Worm (Caenorhabditis elegans) whole organism, L2 larva: ENCODE results near the gene F42F12.11.
"Not testable (repeated sequence)": the region's sequence is repeated elsewhere in the genome, so short reads cannot be mapped to it uniquely, and the experiment has no call there.

ENCODE experiments used
- C34F6.9 ChIP-seq: fragments of 150-350 bp; optimal IDR thresholded peaks from 2 replicates; lab custom pipeline; 2014; ENCODE audit warnings: missing biosample characterization, missing genetic modification characterization
- F13H6.1 ChIP-seq: sonication (generic microtip); optimal IDR thresholded peaks from 2 replicates; lab custom pipeline; 2016; ENCODE audit warnings: missing genetic modification characterization, missing compliant biosample characterization
- R02D3.7 ChIP-seq: fragments of 150-350 bp; optimal IDR thresholded peaks from 2 replicates; lab custom pipeline; 2014; ENCODE audit warnings: missing biosample characterization, missing genetic modification characterization
- ZK546.5 ChIP-seq: sonication (generic microtip); optimal IDR thresholded peaks from 2 replicates; lab custom pipeline; 2017; ENCODE audit warnings: missing biosample characterization, missing genetic modification characterization
- alr-1 ChIP-seq: fragments of 150-350 bp; optimal IDR thresholded peaks from 2 replicates; lab custom pipeline; 2014; ENCODE audit warnings: missing biosample characterization, missing genetic modification characterization
- aly-2 ChIP-seq: fragments of 150-350 bp; optimal IDR thresholded peaks from 2 replicates; lab custom pipeline; 2014; ENCODE audit warnings: missing biosample characterization, missing genetic modification characterization
- ama-1 ChIP-seq: fragments of 150-350 bp; optimal IDR thresholded peaks from 2 replicates; lab custom pipeline; 2018; ENCODE audit warnings: inconsistent platforms
- blmp-1 ChIP-seq: sonication (generic microtip); optimal IDR thresholded peaks from 2 replicates; lab custom pipeline; 2017; ENCODE audit warnings: missing genetic modification characterization, mild to moderate bottlenecking, missing compliant biosample characterization, antibody characterized with exemption, moderate library complexity; ENCODE audit not compliant: insufficient read depth
- ceh-16 ChIP-seq: fragments of 150-350 bp; optimal IDR thresholded peaks from 2 replicates; lab custom pipeline; 2014; ENCODE audit warnings: missing biosample characterization, missing genetic modification characterization
- ceh-82 ChIP-seq: fragments of 150-350 bp; optimal IDR thresholded peaks from 2 replicates; lab custom pipeline; 2014; ENCODE audit warnings: missing biosample characterization, missing genetic modification characterization
- crh-2 ChIP-seq: sonication (generic microtip); optimal IDR thresholded peaks from 2 replicates; lab custom pipeline; 2017; ENCODE audit warnings: missing biosample characterization, missing genetic modification characterization
- dmd-4 ChIP-seq: sonication (generic microtip); optimal IDR thresholded peaks from 2 replicates; lab custom pipeline; 2017; ENCODE audit warnings: missing biosample characterization, missing genetic modification characterization
- elt-1 ChIP-seq: fragments of 150-350 bp; optimal IDR thresholded peaks from 2 replicates; lab custom pipeline; 2014; ENCODE audit warnings: missing biosample characterization, missing genetic modification characterization
- elt-3 ChIP-seq: sonication (generic microtip); optimal IDR thresholded peaks from 2 replicates; lab custom pipeline; 2017; ENCODE audit warnings: missing biosample characterization, missing genetic modification characterization
- gmeb-1 ChIP-seq: fragments of 150-350 bp; optimal IDR thresholded peaks from 2 replicates; lab custom pipeline; 2014; ENCODE audit warnings: missing biosample characterization, missing genetic modification characterization
- lin-11 ChIP-seq: fragments of 150-350 bp; sonication (generic microtip); optimal IDR thresholded peaks from 2 replicates; lab custom pipeline; 2014; ENCODE audit warnings: missing biosample characterization, missing genetic modification characterization, inconsistent platforms, mixed read lengths
- lin-13 ChIP-seq: fragments of 150-350 bp; optimal IDR thresholded peaks from 2 replicates; lab custom pipeline; 2014; ENCODE audit warnings: missing biosample characterization, missing genetic modification reagents, missing genetic modification characterization
- lin-39 ChIP-seq: fragments of 150-350 bp; optimal IDR thresholded peaks from 2 replicates; lab custom pipeline; 2014; ENCODE audit warnings: missing biosample characterization, missing genetic modification reagents, missing genetic modification characterization
- lsy-2 ChIP-seq, 2 experiments: fragments of 150-350 bp in 1 of 2; sonication (generic microtip) in 1 of 2; optimal IDR thresholded peaks; 2 replicates each; lab custom pipeline; 2014 to 2017; ENCODE audit warnings: missing biosample characterization in 2 of 2, missing genetic modification characterization in 2 of 2
- mab-5 ChIP-seq: fragments of 150-350 bp; optimal IDR thresholded peaks from 2 replicates; lab custom pipeline; 2014; ENCODE audit warnings: missing biosample characterization, missing genetic modification characterization
- nhr-10 ChIP-seq: sonication (generic microtip); optimal IDR thresholded peaks from 2 replicates; lab custom pipeline; 2017; ENCODE audit warnings: missing biosample characterization, missing genetic modification characterization
- nhr-11 ChIP-seq: fragments of 150-350 bp; optimal IDR thresholded peaks from 2 replicates; lab custom pipeline; 2014; ENCODE audit warnings: missing biosample characterization, missing genetic modification characterization
- nhr-12 ChIP-seq: fragments of 150-350 bp; optimal IDR thresholded peaks from 2 replicates; lab custom pipeline; 2014; ENCODE audit warnings: missing biosample characterization, missing genetic modification characterization
- nhr-129 ChIP-seq: fragments of 150-350 bp; optimal IDR thresholded peaks from 2 replicates; lab custom pipeline; 2014; ENCODE audit warnings: missing biosample characterization, missing genetic modification characterization
- nhr-23 ChIP-seq: fragments of 150-350 bp; optimal IDR thresholded peaks from 2 replicates; lab custom pipeline; 2014; ENCODE audit warnings: missing biosample characterization, missing genetic modification reagents, missing genetic modification characterization
- nhr-237 ChIP-seq: fragments of 150-350 bp; optimal IDR thresholded peaks from 2 replicates; lab custom pipeline; 2014; ENCODE audit warnings: missing biosample characterization, missing genetic modification characterization
- nhr-25 ChIP-seq: fragments of 150-350 bp; sonication (generic microtip); optimal IDR thresholded peaks from 3 replicates; lab custom pipeline; 2014; ENCODE audit warnings: missing biosample characterization, missing genetic modification characterization
- nhr-77 ChIP-seq: fragments of 150-350 bp; optimal IDR thresholded peaks from 2 replicates; lab custom pipeline; 2014; ENCODE audit warnings: missing biosample characterization, missing genetic modification characterization
- peb-1 ChIP-seq: fragments of 150-350 bp; optimal IDR thresholded peaks from 2 replicates; lab custom pipeline; 2014; ENCODE audit warnings: missing biosample characterization, missing genetic modification characterization
- sem-4 ChIP-seq: fragments of 150-350 bp; optimal IDR thresholded peaks from 2 replicates; lab custom pipeline; 2014; ENCODE audit warnings: missing biosample characterization, missing genetic modification reagents, missing genetic modification characterization
- skn-1 ChIP-seq: sonication (generic microtip); optimal IDR thresholded peaks from 2 replicates; lab custom pipeline; 2017; ENCODE audit warnings: missing biosample characterization, missing genetic modification characterization
- snpc-4 ChIP-seq: fragments of 150-350 bp; optimal IDR thresholded peaks from 2 replicates; lab custom pipeline; 2014; ENCODE audit warnings: missing biosample characterization, missing genetic modification characterization
- unc-55 ChIP-seq: fragments of 150-350 bp; sonication (generic microtip); optimal IDR thresholded peaks from 3 replicates; lab custom pipeline; 2014; ENCODE audit warnings: missing biosample characterization, missing genetic modification reagents, missing genetic modification characterization
- zag-1 ChIP-seq: fragments of 150-350 bp; optimal IDR thresholded peaks from 2 replicates; lab custom pipeline; 2014; ENCODE audit warnings: missing biosample characterization, missing genetic modification characterization
- ztf-1 ChIP-seq: fragments of 200-800 bp; sonication (Bioruptor generic); conservative IDR thresholded peaks from 2 replicates; pipeline ENCODE4 v1.3.6; 2022; ENCODE audit warnings: missing genetic modification characterization, missing compliant biosample characterization
- ztf-11 ChIP-seq: sonication (generic microtip); optimal IDR thresholded peaks from 2 replicates; lab custom pipeline; 2017; ENCODE audit warnings: missing biosample characterization, missing genetic modification characterization
- ztf-4 ChIP-seq: fragments of 150-350 bp; optimal IDR thresholded peaks from 2 replicates; lab custom pipeline; 2014; ENCODE audit warnings: missing biosample characterization, missing genetic modification characterization

F42F12.11 gene

ce11 chrX:12346729-12347128 lies at the start of gene F42F12.11:
Gene F42F12.11 (plus strand): TSS chrX:12347029.
- TF ChIP-seq lin-11 (tag; lab: Kevin White, UChicago) = no peak
- no peak for TF ChIP-seq nhr-25 (tag; lab: Kevin White, UChicago)

DNA sequence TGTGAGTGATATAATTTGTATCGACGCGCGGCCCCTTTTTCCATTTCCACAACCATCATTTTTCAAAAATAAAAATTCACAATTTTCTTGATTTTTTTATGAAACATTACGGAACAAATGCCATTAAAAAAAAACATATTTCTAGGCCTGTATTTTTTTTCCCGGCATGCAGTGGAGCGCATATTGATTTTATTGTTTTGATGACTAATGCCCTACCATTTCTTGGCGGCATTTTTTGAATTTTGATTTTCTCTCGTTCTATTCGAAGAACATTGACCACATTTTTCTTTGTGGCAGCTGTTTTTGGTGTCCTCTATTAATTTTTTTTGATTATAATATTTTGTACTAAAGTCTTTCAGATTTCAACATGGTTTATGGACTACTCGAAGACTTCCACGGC lies 48.5 kb upstream of the F42F12.11 start, which contains the start of gene W06D11.3:
TSS of gene W06D11.3 (plus strand) at position 360 of the 400 bp plus-strand sequence.
- TF ChIP-seq nhr-12 = no peak
- no peak for TF ChIP-seq nhr-10
- TF ChIP-seq blmp-1 = no peak
- TF ChIP-seq alr-1 (tag; lab: Kevin White, UChicago) = no peak
- TF ChIP-seq snpc-4 (tag; lab: Kevin White, UChicago) = no peak
- TF ChIP-seq ceh-82 (tag; lab: Kevin White, UChicago) = no peak
- no peak for TF ChIP-seq mab-5
- no peak for TF ChIP-seq skn-1 (tag; lab: Kevin White, UChicago)
- TF ChIP-seq gmeb-1 (tag; lab: Kevin White, UChicago) = no peak

DNA sequence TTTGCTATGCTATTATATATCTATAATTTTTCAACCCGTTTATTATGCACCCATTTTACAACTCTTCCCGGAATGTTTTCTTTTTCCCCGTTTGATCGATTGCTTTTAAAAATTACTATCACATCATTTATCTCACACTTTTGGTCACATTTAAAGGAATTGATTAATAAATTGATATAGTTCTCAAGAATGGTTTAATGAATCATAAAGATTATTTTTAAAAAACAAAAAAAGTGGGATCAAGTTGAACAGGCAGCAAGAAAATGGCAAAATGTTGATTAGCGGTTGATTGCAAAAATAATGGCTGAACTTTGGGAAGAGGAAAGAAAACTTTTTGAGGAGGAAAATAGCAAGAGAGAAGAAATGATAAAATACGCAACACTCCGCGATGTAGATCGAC lies 47.0 kb upstream of the F42F12.11 start, which contains the start of gene W06D11.5:
TSS of gene W06D11.5 (plus strand) at position 301 of the 400 bp plus-strand sequence.
- TF ChIP-seq nhr-77 (no peak), zag-1 (no peak), C34F6.9 (no peak), ztf-4 (tag; lab: Kevin White, UChicago) (no peak), lin-13 (GFP tag; lab: Kevin White, UChicago) (no peak), peb-1 (no peak), nhr-23 (no peak), elt-1 (no peak), crh-2 (no peak), ama-1 (lab: Kevin White, UChicago) (no peak), aly-2 (tag; lab: Kevin White, UChicago) (no peak), lsy-2 (tag; optimal IDR thresholded peaks at IDR 0.05; lab: Kevin White, UChicago) (no peak), sem-4 (tag; lab: Kevin White, UChicago) (no peak), ztf-1 (GFP tag; lab: Robert Waterston, UW) (no peak), elt-3 (tag; lab: Kevin White, UChicago) (no peak), skn-1 (tag; lab: Kevin White, UChicago) (no peak), nhr-129 (tag; lab: Kevin White, UChicago) (no peak), lin-11 (tag; lab: Kevin White, UChicago) (no peak), lin-39 (tag; lab: Kevin White, UChicago) (no peak), R02D3.7 (tag; lab: Kevin White, UChicago) (no peak)

DNA sequence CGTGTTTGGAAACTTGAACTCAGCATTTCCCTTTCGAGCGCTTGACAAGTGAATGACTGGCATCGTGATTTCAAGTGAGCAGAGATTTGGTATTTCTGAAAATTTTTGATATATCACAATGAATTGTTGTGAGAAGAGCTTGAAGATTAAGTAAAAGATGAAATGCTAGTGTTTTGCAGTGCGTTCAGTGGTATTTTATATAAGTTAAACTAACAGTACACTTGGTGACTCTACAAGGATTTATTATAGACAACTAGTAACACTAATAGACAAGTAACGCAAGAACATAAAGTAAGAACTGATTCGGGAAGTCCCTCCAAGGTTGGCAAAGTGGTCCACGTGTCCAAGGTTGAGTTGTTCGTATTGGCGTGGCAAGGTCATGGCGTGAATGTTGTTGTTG lies 44.1 kb upstream of the F42F12.11 start, which contains the start of gene dot-1.3:
TSS of gene dot-1.3 (minus strand) at position 101 of the 400 bp plus-strand sequence.
- not testable (repeated sequence) for TF ChIP-seq nhr-237 (tag; lab: Kevin White, UChicago); gmeb-1 (tag; lab: Kevin White, UChicago); nhr-23

ce11 chrX:12304231-12304630 lies 42.6 kb upstream of the F42F12.11 start:
- TF ChIP-seq elt-1 = no peak
- TF ChIP-seq aly-2 (tag; lab: Kevin White, UChicago) = no peak
- TF ChIP-seq ztf-11 = no peak
- TF ChIP-seq skn-1 (tag; lab: Kevin White, UChicago) = no peak
- no peak for TF ChIP-seq R02D3.7 (tag; lab: Kevin White, UChicago)
- no peak for TF ChIP-seq ZK546.5
- no peak for TF ChIP-seq ceh-16 (tag; lab: Kevin White, UChicago)
- TF ChIP-seq elt-3 (tag; lab: Kevin White, UChicago) = no peak
- TF ChIP-seq nhr-23 = no peak
- no peak for TF ChIP-seq nhr-11 (tag; lab: Kevin White, UChicago)
- no peak for TF ChIP-seq ama-1 (lab: Kevin White, UChicago)
- TF ChIP-seq, all 48 proteins: peak for 0

- no peak for TF ChIP-seq lin-13 (GFP tag; lab: Kevin White, UChicago)
- TF ChIP-seq crh-2 = no peak
- no peak for TF ChIP-seq elt-1
- no peak for TF ChIP-seq nhr-11 (tag; lab: Kevin White, UChicago)
- no peak for TF ChIP-seq gmeb-1 (tag; lab: Kevin White, UChicago)
- TF ChIP-seq skn-1 (tag; lab: Kevin White, UChicago) = no peak
- TF ChIP-seq F13H6.1 (tag; lab: Kevin White, UChicago) = no peak
- no peak for TF ChIP-seq nhr-129 (tag; lab: Kevin White, UChicago)
- TF ChIP-seq dmd-4 (tag; lab: Kevin White, UChicago) = no peak
- TF ChIP-seq lsy-2 (tag; optimal IDR thresholded peaks at IDR 0.05; lab: Kevin White, UChicago) = no peak
- no peak for TF ChIP-seq ztf-1 (GFP tag; lab: Robert Waterston, UW)
- no peak for TF ChIP-seq peb-1
- no peak for TF ChIP-seq unc-55 (GFP tag; lab: Kevin White, UChicago)
Measured at ce11 chrX:12306565-12306964, 40.3 kb upstream of the F42F12.11 start, which contains the start of gene phf-32. Gene phf-32 (plus strand): TSS chrX:12306865.
